Worm (Caenorhabditis elegans) whole organism, midembryonic: ENCODE measurements around the gene T02E9.5.

ENCODE experiments used
- cog-1 ChIP-seq: sonication (generic microtip); optimal IDR thresholded peaks from 2 replicates; lab custom pipeline; 2016; ENCODE audit warnings: missing genetic modification characterization, missing compliant biosample characterization
- flt-1 ChIP-seq: fragments of 200-800 bp; sonication (Bioruptor generic); IDR thresholded peaks from 2 replicates; pipeline ENCODE4 v1.3.6; 2022; ENCODE audit warnings: missing genetic modification characterization, missing compliant biosample characterization
- med-1 ChIP-seq: sonication (generic microtip); optimal IDR thresholded peaks from 2 replicates; lab custom pipeline; 2017; ENCODE audit warnings: missing genetic modification characterization, mild to moderate bottlenecking, missing compliant biosample characterization, antibody characterized with exemption, missing genetic modification reagents; ENCODE audit not compliant: insufficient read depth
- tab-1 ChIP-seq: fragments of 200-800 bp; sonication (Bioruptor generic); IDR thresholded peaks from 2 replicates; pipeline ENCODE4 v1.3.6; 2022; ENCODE audit warnings: missing genetic modification characterization, missing compliant biosample characterization
- ztf-23 ChIP-seq: fragments of 200-800 bp; sonication (Bioruptor generic); IDR thresholded peaks from 2 replicates; pipeline ENCODE4 v1.3.6; 2022; ENCODE audit warnings: missing genetic modification reagents, missing genetic modification characterization, missing compliant biosample characterization
- ztf-29 ChIP-seq: fragments of 200-800 bp; sonication (Bioruptor generic); IDR thresholded peaks from 2 replicates; pipeline ENCODE4 v1.3.6; 2022; ENCODE audit warnings: missing genetic modification reagents, missing genetic modification characterization, missing compliant biosample characterization

DNA sequence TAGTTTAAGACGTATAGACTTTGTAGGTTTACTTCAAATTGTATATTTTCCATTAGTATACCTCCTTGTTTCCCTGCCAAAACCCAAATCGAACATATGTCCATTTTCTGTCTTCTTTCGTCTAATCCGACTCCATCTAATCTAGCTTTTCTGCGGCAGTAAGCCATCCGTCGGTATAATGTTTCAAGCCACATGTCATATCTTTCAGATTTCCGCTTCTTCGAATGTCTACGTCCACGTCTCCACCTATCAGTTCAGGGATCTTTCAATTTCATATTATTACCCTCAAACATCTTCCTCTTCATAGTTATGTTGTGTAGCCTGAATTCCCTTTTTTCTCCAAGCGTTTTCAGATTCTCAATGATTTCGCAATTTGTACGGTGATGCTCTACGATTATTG, 2.1 kb downstream of the T02E9.5 start:
- no peak for TF ChIP-seq med-1
- no peak for TF ChIP-seq flt-1 (GFP tag; lab: Robert Waterston, UW)
- TF ChIP-seq ztf-29 (GFP tag; lab: Robert Waterston, UW): no peak
- TF ChIP-seq cog-1: no peak
- TF ChIP-seq tab-1 (GFP tag; lab: Robert Waterston, UW): no peak
- no peak for TF ChIP-seq ztf-23 (GFP tag; lab: Robert Waterston, UW)
